Fruit fly (Drosophila melanogaster) whole organism, prepupa: ENCODE data around the gene Chc.

ENCODE experiments used
- Blimp-1 ChIP-seq: fragments of 200-800 bp; sonication (Bioruptor generic); optimal IDR thresholded peaks from 3 replicates; lab custom pipeline; 2017; ENCODE audit warnings: missing biosample characterization, missing genetic modification characterization, mild to moderate bottlenecking, moderate library complexity, missing genetic modification reagents
- CG11294 ChIP-seq: fragments of 200-800 bp; sonication (Bioruptor generic); IDR thresholded peaks from 2 replicates; pipeline ENCODE4 v1.3.6; 2022; ENCODE audit warnings: missing biosample characterization, missing genetic modification characterization
- CG11762 ChIP-seq: fragments of 200-800 bp; sonication (Bioruptor generic); optimal IDR thresholded peaks from 3 replicates; lab custom pipeline; 2016; ENCODE audit warnings: missing biosample characterization, missing genetic modification characterization; ENCODE audit not compliant: insufficient read depth
- CG11902 ChIP-seq: fragments of 200-800 bp; sonication (Bioruptor generic); optimal IDR thresholded peaks from 3 replicates; lab custom pipeline; 2016; ENCODE audit warnings: missing biosample characterization, missing genetic modification characterization
- CG1621 ChIP-seq: fragments of 200-800 bp; sonication (Bioruptor generic); optimal IDR thresholded peaks from 3 replicates; lab custom pipeline; 2018; ENCODE audit warnings: missing biosample characterization, mild to moderate bottlenecking, missing genetic modification characterization
- CG3032 ChIP-seq: fragments of 200-800 bp; optimal IDR thresholded peaks from 2 replicates; lab custom pipeline; 2019; ENCODE audit warnings: missing biosample characterization, mild to moderate bottlenecking, missing genetic modification characterization, moderate library complexity
- CG31627 ChIP-seq: fragments of 200-800 bp; sonication (Bioruptor generic); optimal IDR thresholded peaks from 3 replicates; lab custom pipeline; 2016; ENCODE audit warnings: missing biosample characterization, missing genetic modification characterization
- CG32006 ChIP-seq: fragments of 200-800 bp; sonication (Bioruptor generic); optimal IDR thresholded peaks from 3 replicates; lab custom pipeline; 2017; ENCODE audit warnings: missing biosample characterization, mild to moderate bottlenecking, missing genetic modification characterization
- CG3919 ChIP-seq: fragments of 200-800 bp; sonication (Bioruptor generic); optimal IDR thresholded peaks from 3 replicates; lab custom pipeline; 2016; ENCODE audit warnings: missing biosample characterization, missing genetic modification characterization
- CG4318 ChIP-seq: fragments of 200-800 bp; sonication (Bioruptor generic); optimal IDR thresholded peaks from 3 replicates; lab custom pipeline; 2017; ENCODE audit warnings: missing biosample characterization, mild to moderate bottlenecking, missing genetic modification characterization
- CG6163 ChIP-seq: fragments of 200-800 bp; sonication (Bioruptor generic); IDR thresholded peaks from 3 replicates; pipeline ENCODE4 v1.3.6; 2022; ENCODE audit warnings: missing biosample characterization, missing genetic modification characterization
- CG6792 ChIP-seq: fragments of 200-800 bp; sonication (Bioruptor generic); optimal IDR thresholded peaks from 3 replicates; lab custom pipeline; 2016; ENCODE audit warnings: missing biosample characterization, missing genetic modification characterization
- CG7368 ChIP-seq: fragments of 200-800 bp; sonication (Bioruptor generic); optimal IDR thresholded peaks from 3 replicates; lab custom pipeline; 2016; ENCODE audit warnings: missing biosample characterization, missing genetic modification characterization
- CG8632 ChIP-seq: fragments of 200-800 bp; sonication (Bioruptor generic); optimal IDR thresholded peaks from 3 replicates; lab custom pipeline; 2016; ENCODE audit warnings: missing biosample characterization, missing genetic modification characterization
- CG9139 ChIP-seq: fragments of 200-800 bp; sonication (Bioruptor generic); optimal IDR thresholded peaks from 3 replicates; lab custom pipeline; 2017; ENCODE audit warnings: missing biosample characterization, mild to moderate bottlenecking, missing genetic modification characterization
- Eip75B ChIP-seq: fragments of 200-800 bp; sonication (Bioruptor generic); optimal IDR thresholded peaks from 3 replicates; lab custom pipeline; 2016; ENCODE audit warnings: missing biosample characterization, missing genetic modification characterization
- Eip78C ChIP-seq: fragments of 200-800 bp; sonication (Bioruptor generic); peaks from one replicate; lab custom pipeline; 2016; ENCODE audit warnings: missing biosample characterization, missing genetic modification characterization
- Ets96B ChIP-seq: fragments of 200-800 bp; optimal IDR thresholded peaks from 2 replicates; lab custom pipeline; 2019; ENCODE audit warnings: missing biosample characterization, mild to moderate bottlenecking, missing genetic modification characterization, moderate library complexity
- Gug ChIP-seq: fragments of 200-800 bp; sonication (Bioruptor generic); IDR thresholded peaks from 2 replicates; pipeline ENCODE4 v1.3.6; 2022; ENCODE audit warnings: missing biosample characterization, missing genetic modification characterization
- Hr4 ChIP-seq: fragments of 200-800 bp; sonication (Bioruptor generic); optimal IDR thresholded peaks from 3 replicates; lab custom pipeline; 2016; ENCODE audit warnings: missing biosample characterization, missing genetic modification characterization
- Lpt ChIP-seq: fragments of 200-800 bp; sonication (Bioruptor generic); optimal IDR thresholded peaks from 3 replicates; lab custom pipeline; 2016; ENCODE audit warnings: missing biosample characterization, missing genetic modification characterization
- OdsH ChIP-seq: fragments of 200-800 bp; sonication (Bioruptor generic); optimal IDR thresholded peaks from 3 replicates; lab custom pipeline; 2016; ENCODE audit warnings: missing biosample characterization, missing genetic modification characterization
- achi ChIP-seq: fragments of 200-800 bp; sonication (Bioruptor generic); optimal IDR thresholded peaks from 3 replicates; lab custom pipeline; 2016; ENCODE audit warnings: missing biosample characterization, missing genetic modification characterization
- acj6 ChIP-seq: fragments of 200-800 bp; sonication (Bioruptor generic); optimal IDR thresholded peaks from 3 replicates; lab custom pipeline; 2016; ENCODE audit warnings: missing biosample characterization, missing genetic modification characterization
- cyc ChIP-seq: fragments of 200-800 bp; sonication (Bioruptor generic); optimal IDR thresholded peaks from 3 replicates; lab custom pipeline; 2016; ENCODE audit warnings: missing biosample characterization, missing genetic modification characterization
- eg ChIP-seq: fragments of 200-800 bp; sonication (Bioruptor generic); IDR thresholded peaks from 3 replicates; pipeline ENCODE4 v1.3.6; 2022; ENCODE audit warnings: missing biosample characterization, missing genetic modification characterization
- esn ChIP-seq: fragments of 200-800 bp; sonication (Bioruptor generic); optimal IDR thresholded peaks from 2 replicates; lab custom pipeline; 2016; ENCODE audit warnings: missing biosample characterization, mild to moderate bottlenecking, missing genetic modification characterization, moderate library complexity
- fd59A ChIP-seq: fragments of 200-800 bp; sonication (Bioruptor generic); optimal IDR thresholded peaks from 2 replicates; lab custom pipeline; 2017; ENCODE audit warnings: missing biosample characterization, mild to moderate bottlenecking, missing genetic modification characterization, missing genetic modification reagents
- fd85E ChIP-seq: fragments of 200-800 bp; sonication (Bioruptor generic); optimal IDR thresholded peaks from 3 replicates; lab custom pipeline; 2016; ENCODE audit warnings: missing biosample characterization, missing genetic modification characterization
- fkh ChIP-seq: fragments of 200-800 bp; sonication (Bioruptor generic); optimal IDR thresholded peaks from 3 replicates; lab custom pipeline; 2017; ENCODE audit warnings: missing biosample characterization, mild to moderate bottlenecking, missing genetic modification characterization, moderate library complexity
- net ChIP-seq: fragments of 200-800 bp; sonication (Bioruptor generic); optimal IDR thresholded peaks from 3 replicates; lab custom pipeline; 2016; ENCODE audit warnings: missing biosample characterization, missing genetic modification characterization
- spab ChIP-seq: fragments of 200-800 bp; sonication (Bioruptor generic); optimal IDR thresholded peaks from 2 replicates; lab custom pipeline; 2017; ENCODE audit warnings: missing biosample characterization, mild to moderate bottlenecking, missing genetic modification characterization, missing genetic modification reagents
- ss ChIP-seq, 2 experiments: fragments of 200-800 bp; sonication (Bioruptor generic); optimal IDR thresholded peaks; 2 replicates in 1 of 2; 3 replicates in 1 of 2; lab custom pipeline; 2017 to 2018; ENCODE audit warnings: mild to moderate bottlenecking in 2 of 2, missing biosample characterization in 2 of 2, missing genetic modification characterization in 2 of 2, moderate library complexity in 1 of 2
- vri ChIP-seq: fragments of 200-800 bp; sonication (Bioruptor generic); optimal IDR thresholded peaks from 3 replicates; lab custom pipeline; 2016; ENCODE audit warnings: missing biosample characterization, mild to moderate bottlenecking, missing genetic modification characterization

The Chc gene

DNA sequence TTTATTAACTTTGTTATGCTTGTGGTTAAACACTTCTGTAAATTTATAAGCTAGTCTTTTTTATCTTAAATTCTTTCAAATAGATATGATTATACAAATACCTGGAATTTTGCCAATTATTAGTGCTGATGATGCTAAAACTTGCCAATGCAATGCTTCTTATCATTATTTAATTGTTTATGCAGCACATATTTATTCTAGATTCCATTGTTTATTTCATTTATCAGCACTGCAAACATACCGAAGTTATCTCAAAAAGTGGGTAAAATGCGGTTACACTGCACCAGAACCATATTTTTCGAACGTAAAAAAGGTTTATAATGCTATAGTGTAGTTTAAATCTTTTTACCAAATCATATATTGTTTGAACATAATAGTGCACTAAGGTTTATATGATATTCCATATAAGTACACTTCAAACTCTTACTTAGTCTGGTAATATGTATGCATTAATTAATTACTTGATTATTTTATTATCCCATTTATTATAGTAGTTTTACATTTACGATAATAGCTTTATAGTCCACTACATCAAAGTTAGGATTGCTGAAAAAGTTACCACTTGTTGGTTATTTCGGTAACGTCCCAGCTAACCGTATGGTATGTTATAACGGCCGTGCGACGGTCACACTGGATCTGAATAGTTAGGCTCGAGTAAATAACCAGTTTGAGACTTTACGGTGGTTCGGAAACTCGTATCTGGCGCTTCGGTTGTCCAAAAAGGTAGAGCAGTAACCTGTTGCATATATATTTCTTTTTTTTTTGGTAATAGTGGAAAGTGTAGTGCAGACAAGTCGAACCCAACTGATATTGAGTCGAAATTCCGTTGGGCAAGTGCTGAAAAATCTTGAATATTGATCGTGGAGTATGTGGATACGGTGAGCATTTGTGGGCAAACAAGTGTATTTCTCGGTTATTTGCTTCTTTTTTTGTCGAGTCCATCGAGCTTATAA, 46.8 kb downstream of the Chc start, which contains the start of gene Rhp (continued):
- TF ChIP-seq fd85E (peak; percentile 34), OdsH (GFP tag; lab: Kevin White, UChicago) (peak; percentile 56), acj6 (peak; percentile 46), eg (GFP tag; lab: Robert Waterston, UW) (peak; percentile 47; the same call in 1 of the 3 replicates), CG4318 (no peak), fkh (GFP tag; lab: Kevin White, UChicago) (peak; percentile 64), CG8632 (GFP tag; lab: Kevin White, UChicago) (peak; percentile 76), esn (GFP tag; lab: Kevin White, UChicago) (peak; percentile 54), CG6163 (GFP tag; lab: Robert Waterston, UW) (peak; percentile 34; the same call in 2 of the 3 replicates), Eip78C (GFP tag; lab: Kevin White, UChicago) (peak; percentile 43), CG3032 (peak; percentile 48), CG3919 (GFP tag; lab: Kevin White, UChicago) (peak; percentile 52), CG11902 (no peak), CG11762 (GFP tag; lab: Kevin White, UChicago) (peak; percentile 47), ss (GFP tag; optimal IDR thresholded peaks at IDR 0.05; lab: Kevin White, UChicago) (peak in 1 of 2 experiments; percentile 65), Eip75B (GFP tag; lab: Kevin White, UChicago) (peak; percentile 40), Ets96B (no peak), net (no peak), CG31627 (GFP tag; lab: Kevin White, UChicago) (no peak)

DNA sequence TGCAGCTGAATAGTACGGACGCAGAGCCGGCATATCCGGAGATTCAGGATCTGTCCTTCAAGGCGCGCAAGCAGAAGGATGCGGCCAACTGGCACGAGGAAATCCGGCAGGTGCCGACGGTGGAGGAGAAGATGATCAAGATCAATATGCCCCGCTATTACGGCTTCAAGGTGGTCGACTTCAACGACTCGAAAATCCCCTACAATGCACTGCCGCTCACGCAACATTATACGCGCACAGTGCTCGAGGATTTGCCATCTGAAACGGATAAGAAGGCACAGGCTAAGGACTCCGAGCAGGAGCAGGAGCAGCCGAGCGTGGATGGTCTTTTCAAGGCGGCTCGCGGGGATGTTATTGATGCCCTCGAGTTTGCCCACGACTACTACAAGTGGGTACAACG, 49.0 kb downstream of the Chc start:
- TF ChIP-seq Eip75B (GFP tag; lab: Kevin White, UChicago) (no peak), fd59A (GFP tag; lab: Kevin White, UChicago) (no peak), CG1621 (tag; lab: Kevin White, UChicago) (peak; percentile 11), cyc (GFP tag; lab: Kevin White, UChicago) (no peak), CG9139 (GFP tag; lab: Kevin White, UChicago) (no peak), Hr4 (GFP tag; lab: Kevin White, UChicago) (no peak)

DNA sequence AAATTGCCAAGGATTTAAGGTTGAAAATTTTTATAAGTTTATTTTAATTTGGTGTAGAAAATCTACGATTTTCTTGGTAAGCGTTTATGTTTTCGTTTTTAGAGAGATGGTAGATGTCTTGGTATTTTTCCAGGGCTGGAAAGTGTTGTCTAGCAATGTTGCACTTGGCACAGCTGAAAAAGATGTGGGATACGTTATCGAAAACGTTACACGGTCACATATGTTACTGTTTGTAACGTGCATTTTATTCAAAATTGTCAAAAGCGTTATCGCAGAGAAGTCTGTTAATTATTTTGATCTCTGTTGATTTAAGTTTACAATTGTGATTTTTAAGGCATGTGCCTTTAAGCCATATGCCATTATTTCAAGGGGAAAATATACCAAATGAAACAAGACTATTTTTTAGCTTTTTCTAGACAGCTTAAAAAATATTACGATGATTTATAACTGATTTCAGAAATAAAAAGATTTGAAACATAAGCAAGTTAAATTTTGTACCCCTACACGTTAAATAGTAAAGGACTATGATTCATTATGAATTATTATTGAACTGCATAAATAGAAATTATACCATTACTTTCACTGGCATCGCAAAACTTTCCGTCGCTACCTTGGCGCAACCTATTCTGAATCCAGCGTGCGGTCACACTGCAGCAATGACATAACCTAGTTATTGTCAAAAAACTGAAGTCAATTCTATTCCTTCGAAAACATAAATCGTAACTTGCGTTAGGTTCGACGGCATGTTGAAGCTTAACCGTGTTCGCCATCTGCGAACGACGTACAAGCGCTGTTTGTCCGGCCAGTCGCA, 49.7 kb downstream of the Chc start, which contains the start of the genes Paf-AHalpha and mRpS30:
Gene Paf-AHalpha (minus strand): TSS at position 155 of the 811 bp plus-strand sequence.
Gene mRpS30 (plus strand): TSS at position 619 of the 811 bp plus-strand sequence.
- TF ChIP-seq Lpt (GFP tag; lab: Kevin White, UChicago) (no peak), Ets96B (no peak), esn (GFP tag; lab: Kevin White, UChicago) (peak; percentile 9), Blimp-1 (peak; percentile 80), CG32006 (no peak), Eip75B (GFP tag; lab: Kevin White, UChicago) (no peak), fd59A (GFP tag; lab: Kevin White, UChicago) (no peak), achi (GFP tag; lab: Kevin White, UChicago) (peak; percentile 25), OdsH (GFP tag; lab: Kevin White, UChicago) (no peak), CG11294 (GFP tag; lab: Robert Waterston, UW) (no peak), CG11902 (no peak), CG6792 (GFP tag; lab: Kevin White, UChicago) (no peak), eg (GFP tag; lab: Robert Waterston, UW) (no peak), CG7368 (GFP tag; lab: Kevin White, UChicago) (no peak), Eip78C (GFP tag; lab: Kevin White, UChicago) (no peak), vri (GFP tag; lab: Kevin White, UChicago) (peak; percentile 94), Gug (GFP tag; lab: Robert Waterston, UW) (no peak), CG3919 (GFP tag; lab: Kevin White, UChicago) (no peak), spab (GFP tag; lab: Kevin White, UChicago) (no peak), acj6 (no peak), CG11762 (GFP tag; lab: Kevin White, UChicago) (no peak)
